Fruit fly (Drosophila melanogaster) whole organism, wandering third instar larva: ENCODE measurements around the gene Noa36.

Source experiments
- Abd-B ChIP-seq: fragments of >200 bp; optimal IDR thresholded peaks from 2 replicates; lab custom pipeline; 2017; ENCODE audit warnings: missing biosample characterization, missing genetic modification characterization
- CG9705 ChIP-seq: fragments of 200-800 bp; sonication (Bioruptor generic); optimal IDR thresholded peaks from 2 replicates; lab custom pipeline; 2018; ENCODE audit warnings: missing biosample characterization, mild to moderate bottlenecking, missing genetic modification characterization
- GATAd ChIP-seq: sonication (Bioruptor generic); optimal IDR thresholded peaks from 2 replicates; lab custom pipeline; 2016; ENCODE audit warnings: missing biosample characterization, missing genetic modification characterization
- Jra ChIP-seq: sonication (Bioruptor generic); optimal IDR thresholded peaks from 2 replicates; lab custom pipeline; 2016; ENCODE audit warnings: missing biosample characterization, missing genetic modification characterization
- OdsH ChIP-seq: fragments of 200-800 bp; sonication (Bioruptor generic); optimal IDR thresholded peaks from 2 replicates; lab custom pipeline; 2016; ENCODE audit warnings: missing biosample characterization, mild to moderate bottlenecking, missing genetic modification characterization
- Rel ChIP-seq, 2 experiments: fragments of 200-800 bp; sonication (Bioruptor generic) in 1 of 2; optimal IDR thresholded peaks; 2 replicates in 1 of 2; 3 replicates in 1 of 2; lab custom pipeline; 2016 to 2019; ENCODE audit warnings: mild to moderate bottlenecking in 2 of 2, missing biosample characterization in 2 of 2, missing genetic modification characterization in 2 of 2, moderate library complexity in 1 of 2
- brk ChIP-seq: fragments of 200-800 bp; sonication (Bioruptor generic); optimal IDR thresholded peaks from 2 replicates; lab custom pipeline; 2016; ENCODE audit warnings: missing biosample characterization, mild to moderate bottlenecking, missing genetic modification characterization
- dl ChIP-seq, 2 experiments: fragments of 175-275, 200-275 bp in 1 of 2; fragments of 200-275 bp in 1 of 2; sonication (Bioruptor generic); optimal IDR thresholded peaks; lab custom pipeline; 2018; ENCODE audit warnings: mild to moderate bottlenecking in 2 of 2, missing biosample characterization in 2 of 2, missing genetic modification characterization in 2 of 2, moderate library complexity in 2 of 2; ENCODE audit not compliant: partially characterized antibody in 2 of 2, insufficient read depth in 1 of 2
- h ChIP-seq: fragments of 200-800 bp; sonication (Bioruptor generic); optimal IDR thresholded peaks from 3 replicates; lab custom pipeline; 2016; ENCODE audit warnings: missing biosample characterization, mild to moderate bottlenecking, missing genetic modification characterization
- sv ChIP-seq: fragments of 200-800 bp; sonication (Bioruptor generic); optimal IDR thresholded peaks from 3 replicates; lab custom pipeline; 2016; ENCODE audit warnings: missing biosample characterization, missing genetic modification characterization

- no peak for TF ChIP-seq GATAd (GFP tag; lab: Kevin White, UChicago)
- TF ChIP-seq h (GFP tag; lab: Kevin White, UChicago): no peak
- no peak for TF ChIP-seq Rel (GFP tag; optimal IDR thresholded peaks at IDR 0.05; lab: Kevin White, UChicago)
- TF ChIP-seq Rel (tag; optimal IDR thresholded peaks at IDR 0.05; lab: Kevin White, UChicago): no peak
- TF ChIP-seq Jra (GFP tag; lab: Kevin White, UChicago): no peak
- TF ChIP-seq Abd-B (GFP tag; lab: Kevin White, UChicago): no peak
- TF ChIP-seq sv (GFP tag; lab: Kevin White, UChicago): no peak
- TF ChIP-seq CG9705 (GFP tag; lab: Kevin White, UChicago): no peak
- no peak for TF ChIP-seq dl (GFP tag; optimal IDR thresholded peaks at IDR 0.05; lab: Kevin White, UChicago; ENCODE audit: insufficient read depth in 1 of 2, partially characterized antibody in 2 of 2)
- no peak for TF ChIP-seq brk
- TF ChIP-seq OdsH (GFP tag; lab: Kevin White, UChicago): no peak
These were observed 43.8 kb downstream of the Noa36 start for dm6 chr3R:28555324-28555723.
